Worm (Caenorhabditis elegans) whole organism, L4 larva: ENCODE measurements around the gene C34D4.2.

Source experiments
- F10B5.3 ChIP-seq: sonication (generic microtip); optimal IDR thresholded peaks from 2 replicates; lab custom pipeline; 2016; ENCODE audit warnings: mild to moderate bottlenecking, missing genetic modification characterization, missing compliant biosample characterization
- F26F4.8 ChIP-seq: fragments of 200-800 bp; sonication (Bioruptor generic); conservative IDR thresholded peaks from 2 replicates; pipeline ENCODE4 v1.3.6; 2022; ENCODE audit warnings: missing genetic modification characterization, missing compliant biosample characterization
- F37D6.2 ChIP-seq: sonication (generic microtip); optimal IDR thresholded peaks from 2 replicates; lab custom pipeline; 2016; ENCODE audit warnings: mild to moderate bottlenecking, missing genetic modification characterization, missing compliant biosample characterization
- F44E2.7 ChIP-seq: fragments of 200-800 bp; sonication (Bioruptor generic); IDR thresholded peaks from 2 replicates; pipeline ENCODE4 v2.1.2; 2022; ENCODE audit warnings: missing genetic modification characterization, missing compliant biosample characterization
- R02D3.7 ChIP-seq: fragments of 150-350 bp; sonication (generic microtip); optimal IDR thresholded peaks from 3 replicates; lab custom pipeline; 2014; ENCODE audit warnings: missing biosample characterization, missing genetic modification characterization
- T26A8.4 ChIP-seq: fragments of 200-800 bp; sonication (Bioruptor generic); IDR thresholded peaks from 2 replicates; pipeline ENCODE4 v1.3.6; 2022; ENCODE audit warnings: missing genetic modification characterization, missing compliant biosample characterization
- Y105C5A.15 ChIP-seq: fragments of 200-800 bp; sonication (Bioruptor generic); IDR thresholded peaks from 2 replicates; pipeline ENCODE4 v1.3.6; 2022; ENCODE audit warnings: missing genetic modification characterization, missing compliant biosample characterization
- ZK337.2 ChIP-seq: fragments of 200-800 bp; sonication (Bioruptor generic); IDR thresholded peaks from 2 replicates; pipeline ENCODE4 v1.3.6; 2022; ENCODE audit warnings: missing genetic modification reagents, missing genetic modification characterization, missing compliant biosample characterization
- ZK546.5 ChIP-seq, 2 experiments: sonication (generic microtip); optimal IDR thresholded peaks; 2 replicates each; lab custom pipeline; 2017; ENCODE audit warnings: missing biosample characterization in 2 of 2, missing genetic modification characterization in 2 of 2
- aha-1 ChIP-seq: fragments of 150-350 bp; peaks from one replicate; lab custom pipeline; 2014; ENCODE audit warnings: missing biosample characterization, missing genetic modification characterization
- ceh-20 ChIP-seq: fragments of 200-800 bp; sonication (Bioruptor generic); IDR thresholded peaks from 2 replicates; pipeline ENCODE4 v1.3.6; 2022; ENCODE audit warnings: missing genetic modification reagents, missing genetic modification characterization, missing compliant biosample characterization
- ceh-28 ChIP-seq: fragments of 150-350 bp; optimal IDR thresholded peaks from 2 replicates; lab custom pipeline; 2014; ENCODE audit warnings: missing biosample characterization, missing genetic modification reagents, missing genetic modification characterization
- ceh-82 ChIP-seq: sonication (generic microtip); optimal IDR thresholded peaks from 2 replicates; lab custom pipeline; 2017; ENCODE audit warnings: missing biosample characterization, missing genetic modification characterization
- daf-12 ChIP-seq: fragments of 150-350 bp; optimal IDR thresholded peaks from 2 replicates; lab custom pipeline; 2014; ENCODE audit warnings: missing biosample characterization, missing genetic modification reagents, missing genetic modification characterization
- daf-8 ChIP-seq: fragments of 200-800 bp; sonication (Bioruptor generic); IDR thresholded peaks from 2 replicates; pipeline ENCODE4 v1.3.6; 2022; ENCODE audit warnings: missing genetic modification characterization, missing compliant biosample characterization
- dpl-1 ChIP-seq: fragments of 150-350 bp; optimal IDR thresholded peaks from 2 replicates; lab custom pipeline; 2014; ENCODE audit warnings: missing biosample characterization, missing genetic modification reagents, missing genetic modification characterization
- dve-1 ChIP-seq: sonication (generic microtip); optimal IDR thresholded peaks from 2 replicates; lab custom pipeline; 2017; ENCODE audit warnings: antibody characterized with exemption, mild to moderate bottlenecking, missing genetic modification characterization, missing compliant biosample characterization; ENCODE audit not compliant: insufficient read depth
- gei-8 ChIP-seq: fragments of 200-800 bp; sonication (Bioruptor generic); optimal IDR thresholded peaks from 2 replicates; lab custom pipeline; 2018; ENCODE audit warnings: mild to moderate bottlenecking, missing genetic modification characterization, missing compliant biosample characterization
- hif-1 ChIP-seq, 2 experiments: sonication (generic microtip); optimal IDR thresholded peaks; 2 replicates each; lab custom pipeline; 2016 to 2017; ENCODE audit warnings: missing compliant biosample characterization in 2 of 2, missing genetic modification characterization in 2 of 2, missing genetic modification reagents in 2 of 2, missing genotype in 2 of 2, mild to moderate bottlenecking in 1 of 2
- hmg-1.1 ChIP-seq: fragments of 200-800 bp; sonication (Bioruptor generic); IDR thresholded peaks from 2 replicates; pipeline ENCODE4 v1.3.6; 2022; ENCODE audit warnings: missing genetic modification reagents, missing genetic modification characterization, missing compliant biosample characterization
- jun-1 ChIP-seq: fragments of 150-350 bp; optimal IDR thresholded peaks from 2 replicates; lab custom pipeline; 2014; ENCODE audit warnings: missing biosample characterization, missing genetic modification reagents, missing genetic modification characterization
- lin-13 ChIP-seq: fragments of 150-350 bp; optimal IDR thresholded peaks from 2 replicates; lab custom pipeline; 2014; ENCODE audit warnings: missing biosample characterization, missing genetic modification reagents, missing genetic modification characterization
- lin-15B ChIP-seq: fragments of 150-350 bp; sonication (generic microtip); optimal IDR thresholded peaks from 3 replicates; lab custom pipeline; 2014; ENCODE audit warnings: missing biosample characterization, missing genetic modification characterization
- lin-39 ChIP-seq: fragments of 150-350 bp; optimal IDR thresholded peaks from 2 replicates; lab custom pipeline; 2014; ENCODE audit warnings: missing biosample characterization, missing genetic modification reagents, missing genetic modification characterization
- lir-3 ChIP-seq: sonication (generic microtip); optimal IDR thresholded peaks from 2 replicates; lab custom pipeline; 2016; ENCODE audit warnings: mild to moderate bottlenecking, missing genetic modification characterization, missing compliant biosample characterization
- madf-5 ChIP-seq, 2 experiments: fragments of 200-800 bp; sonication (Bioruptor generic); IDR thresholded peaks; 2 replicates each; pipeline ENCODE4 v1.3.6; 2022; ENCODE audit warnings: missing compliant biosample characterization in 2 of 2, missing genetic modification characterization in 2 of 2
- mdl-1 ChIP-seq, 2 experiments: fragments of 150-350 bp in 1 of 2; sonication (generic microtip) in 1 of 2; optimal IDR thresholded peaks; 2 replicates each; lab custom pipeline; 2014 to 2017; ENCODE audit warnings: missing biosample characterization in 2 of 2, missing genetic modification characterization in 2 of 2
- mdt-29 ChIP-seq: fragments of 200-800 bp; sonication (Bioruptor generic); IDR thresholded peaks from 2 replicates; pipeline ENCODE4 v1.3.6; 2022; ENCODE audit warnings: missing genetic modification reagents, missing genetic modification characterization, missing compliant biosample characterization
- mes-2 ChIP-seq: sonication (generic microtip); optimal IDR thresholded peaks from 2 replicates; lab custom pipeline; 2016; ENCODE audit warnings: missing genotype, mild to moderate bottlenecking, missing genetic modification characterization, missing compliant biosample characterization; ENCODE audit not compliant: poor library complexity, severe bottlenecking
- mxl-3 ChIP-seq: fragments of 200-800 bp; sonication (Bioruptor generic); optimal IDR thresholded peaks from 2 replicates; lab custom pipeline; 2018; ENCODE audit warnings: mild to moderate bottlenecking, missing genetic modification characterization, missing compliant biosample characterization
- nhr-10 ChIP-seq: fragments of 150-350 bp; optimal IDR thresholded peaks from 2 replicates; lab custom pipeline; 2014; ENCODE audit warnings: missing biosample characterization, missing genetic modification characterization
- nhr-102 ChIP-seq: sonication (generic microtip); optimal IDR thresholded peaks from 2 replicates; lab custom pipeline; 2016; ENCODE audit warnings: mild to moderate bottlenecking, missing genetic modification characterization, moderate library complexity, missing compliant biosample characterization
- nhr-11 ChIP-seq: fragments of 150-350 bp; optimal IDR thresholded peaks from 2 replicates; lab custom pipeline; 2014; ENCODE audit warnings: missing biosample characterization, missing genetic modification characterization
- nhr-111 ChIP-seq: fragments of 200-800 bp; sonication (Bioruptor generic); optimal IDR thresholded peaks from 2 replicates; lab custom pipeline; 2018; ENCODE audit warnings: mild to moderate bottlenecking, missing genetic modification characterization, missing compliant biosample characterization
- nhr-237 ChIP-seq: sonication (generic microtip); optimal IDR thresholded peaks from 2 replicates; lab custom pipeline; 2017; ENCODE audit warnings: missing biosample characterization, missing genetic modification characterization
- nhr-25 ChIP-seq: sonication (generic microtip); optimal IDR thresholded peaks from 2 replicates; lab custom pipeline; 2017; ENCODE audit warnings: missing genetic modification characterization, mild to moderate bottlenecking, missing compliant biosample characterization, antibody characterized with exemption, moderate library complexity, borderline replicate concordance; ENCODE audit not compliant: insufficient read depth
- nhr-41 ChIP-seq: fragments of 200-800 bp; sonication (Bioruptor generic); IDR thresholded peaks from 2 replicates; pipeline ENCODE4 v1.3.6; 2022; ENCODE audit warnings: missing genetic modification reagents, missing genetic modification characterization, missing compliant biosample characterization
- nhr-42 ChIP-seq: fragments of 200-800 bp; sonication (Bioruptor generic); IDR thresholded peaks from 2 replicates; pipeline ENCODE4 v1.3.6; 2022; ENCODE audit warnings: missing genetic modification characterization, missing compliant biosample characterization
- nhr-48 ChIP-seq: sonication (generic microtip); optimal IDR thresholded peaks from 2 replicates; lab custom pipeline; 2016; ENCODE audit warnings: mild to moderate bottlenecking, missing genetic modification characterization, missing compliant biosample characterization
- nhr-6 ChIP-seq: fragments of 150-350 bp; optimal IDR thresholded peaks from 2 replicates; lab custom pipeline; 2014; ENCODE audit warnings: missing biosample characterization, missing genetic modification characterization
- pqm-1 ChIP-seq: sonication (generic microtip); optimal IDR thresholded peaks from 2 replicates; lab custom pipeline; 2017; ENCODE audit warnings: missing biosample characterization, missing genetic modification characterization
- rbr-2 ChIP-seq: sonication (generic microtip); optimal IDR thresholded peaks from 2 replicates; lab custom pipeline; 2016; ENCODE audit warnings: missing genotype, missing genetic modification characterization, missing compliant biosample characterization
- sdz-12 ChIP-seq: fragments of 200-800 bp; sonication (Bioruptor generic); optimal IDR thresholded peaks from 2 replicates; lab custom pipeline; 2018; ENCODE audit warnings: mild to moderate bottlenecking, missing genetic modification characterization, missing compliant biosample characterization
- set-16 ChIP-seq: fragments of 200-800 bp; sonication (Bioruptor generic); IDR thresholded peaks from 2 replicates; pipeline ENCODE4 v1.3.6; 2022; ENCODE audit warnings: missing genetic modification reagents, missing genetic modification characterization, missing compliant biosample characterization
- snpc-4 ChIP-seq: fragments of 150-350 bp; optimal IDR thresholded peaks from 2 replicates; lab custom pipeline; 2014; ENCODE audit warnings: missing biosample characterization, missing genetic modification characterization
- tag-97 ChIP-seq: fragments of 200-800 bp; sonication (Bioruptor generic); IDR thresholded peaks from 2 replicates; pipeline ENCODE4 v1.3.6; 2022; ENCODE audit warnings: missing genetic modification characterization, missing compliant biosample characterization
- tra-1 ChIP-seq: fragments of 200-800 bp; sonication (Bioruptor generic); IDR thresholded peaks from 2 replicates; pipeline ENCODE4 v1.3.6; 2022; ENCODE audit warnings: missing genetic modification reagents, missing genetic modification characterization, missing compliant biosample characterization
- unc-62 ChIP-seq, 3 experiments: fragments of 150-350 bp in 1 of 3; sonication (generic microtip); optimal IDR thresholded peaks in 2 of 3; peaks in 1 of 3; 1 replicate in 1 of 3; 2 replicates in 2 of 3; lab custom pipeline; 2014 to 2017; ENCODE audit warnings: missing biosample characterization in 3 of 3, missing genetic modification characterization in 3 of 3, missing genetic modification reagents in 3 of 3, missing genotype in 1 of 3
- vab-7 ChIP-seq: fragments of 200-800 bp; sonication (Bioruptor generic); IDR thresholded peaks from 2 replicates; pipeline ENCODE4 v1.3.6; 2022; ENCODE audit warnings: missing genetic modification reagents, missing genetic modification characterization, missing compliant biosample characterization
- zag-1 ChIP-seq: fragments of 150-350 bp; optimal IDR thresholded peaks from 2 replicates; lab custom pipeline; 2014; ENCODE audit warnings: missing biosample characterization, missing genetic modification characterization
- zfp-2 ChIP-seq: sonication (generic microtip); optimal IDR thresholded peaks from 2 replicates; lab custom pipeline; 2016; ENCODE audit warnings: mild to moderate bottlenecking, missing genetic modification characterization, missing compliant biosample characterization
- zip-2 ChIP-seq: fragments of 150-350 bp; optimal IDR thresholded peaks from 2 replicates; lab custom pipeline; 2014; ENCODE audit warnings: missing biosample characterization, missing genetic modification characterization
- ztf-11 ChIP-seq: fragments of 150-350 bp; optimal IDR thresholded peaks from 2 replicates; lab custom pipeline; 2014; ENCODE audit warnings: missing biosample characterization, missing genetic modification characterization

Gene C34D4.2

ce11 chrIV:7180304-7180703 is 25.8 kb downstream of the C34D4.2 start, which contains the start of gene cest-10 (continued):
- TF ChIP-seq F44E2.7 (GFP tag; lab: Robert Waterston, UW) = no peak
- TF ChIP-seq F37D6.2 = no peak
- no peak for TF ChIP-seq mes-2
- peak; percentile 64 for TF ChIP-seq nhr-48 (tag; lab: Kevin White, UChicago)
- no peak for TF ChIP-seq F10B5.3 (tag; lab: Kevin White, UChicago)
- TF ChIP-seq Y105C5A.15 = no peak
- no peak for TF ChIP-seq snpc-4
- TF ChIP-seq dve-1 (tag; lab: Kevin White, UChicago) = peak; percentile 89
- TF ChIP-seq gei-8 (GFP tag; lab: Kevin White, UChicago) = peak; percentile 2
- TF ChIP-seq R02D3.7 (tag; lab: Kevin White, UChicago) = no peak
- TF ChIP-seq ceh-20 (GFP tag; lab: Robert Waterston, UW) = no peak
- no peak for TF ChIP-seq ZK337.2 (GFP tag; lab: Robert Waterston, UW)
- no peak for TF ChIP-seq ZK546.5 (tag; optimal IDR thresholded peaks at IDR 0.05; lab: Kevin White, UChicago)
- TF ChIP-seq lir-3 = no peak
- TF ChIP-seq ceh-28 = no peak
- TF ChIP-seq daf-8 (GFP tag; lab: Robert Waterston, UW) = no peak
- TF ChIP-seq nhr-11 = no peak
- no peak for TF ChIP-seq nhr-111 (GFP tag; lab: Kevin White, UChicago)
- no peak for TF ChIP-seq lin-13
- TF ChIP-seq dpl-1 (GFP tag; lab: Kevin White, UChicago) = no peak
- TF ChIP-seq ceh-82 (tag; lab: Kevin White, UChicago) = no peak
- TF ChIP-seq sdz-12 = no peak
- no peak for TF ChIP-seq nhr-237 (tag; lab: Kevin White, UChicago)
- no peak for TF ChIP-seq zfp-2
- no peak for TF ChIP-seq lin-39
- TF ChIP-seq F26F4.8 (GFP tag; lab: Robert Waterston, UW) = no peak
- TF ChIP-seq nhr-102 (tag; lab: Kevin White, UChicago) = peak; percentile 49
- no peak for TF ChIP-seq nhr-42 (GFP tag; lab: Robert Waterston, UW)
- TF ChIP-seq jun-1 = no peak
- no peak for TF ChIP-seq set-16 (GFP tag; lab: Robert Waterston, UW)
- TF ChIP-seq nhr-6 = no peak
- TF ChIP-seq lin-15B (tag; lab: Kevin White, UChicago) = no peak
- no peak for TF ChIP-seq nhr-10 (tag; lab: Kevin White, UChicago)
- no peak for TF ChIP-seq vab-7 (GFP tag; lab: Robert Waterston, UW)
- peak; percentile 78 for TF ChIP-seq pqm-1
- peak; percentile 56 for TF ChIP-seq aha-1 (tag; lab: Kevin White, UChicago)
- no peak for TF ChIP-seq zag-1 (tag; lab: Kevin White, UChicago)
- TF ChIP-seq hmg-1.1 (GFP tag; lab: Robert Waterston, UW) = no peak
- no peak for TF ChIP-seq tag-97 (GFP tag; lab: Robert Waterston, UW)
- no peak for TF ChIP-seq unc-62 (GFP tag; optimal IDR thresholded peaks at IDR 0.05 in 1 of 2; lab: Kevin White, UChicago)
- no peak for TF ChIP-seq unc-62 (tag; optimal IDR thresholded peaks at IDR 0.05; lab: Kevin White, UChicago)
- TF ChIP-seq mdt-29 = no peak
- TF ChIP-seq mxl-3 (GFP tag; lab: Kevin White, UChicago) = no peak
- peak; percentile 90 for TF ChIP-seq tra-1 (GFP tag; lab: Robert Waterston, UW)
- TF ChIP-seq mdl-1 (tag; optimal IDR thresholded peaks at IDR 0.05; lab: Kevin White, UChicago) = no peak
- TF ChIP-seq madf-5 (GFP tag; IDR thresholded peaks at IDR 0.05; lab: Robert Waterston, UW) = no peak
- TF ChIP-seq hif-1 (tag; optimal IDR thresholded peaks at IDR 0.05; lab: Kevin White, UChicago) = no peak
- TF ChIP-seq nhr-41 = no peak
- TF ChIP-seq T26A8.4 (GFP tag; lab: Robert Waterston, UW) = no peak
- TF ChIP-seq ztf-11 = no peak
- TF ChIP-seq nhr-25 (tag; lab: Kevin White, UChicago) = no peak
- TF ChIP-seq rbr-2 (tag; lab: Kevin White, UChicago) = no peak
- TF ChIP-seq daf-12 (tag; lab: Kevin White, UChicago) = no peak
- TF ChIP-seq zip-2 = no peak
